Worm (Caenorhabditis elegans) whole organism, midembryonic: ENCODE results near the gene R02E12.5.

ENCODE experiments used
- T22C8.4 ChIP-seq: fragments of 200-800 bp; sonication (Bioruptor generic); IDR thresholded peaks from 2 replicates; pipeline ENCODE4 v1.3.6; 2022; ENCODE audit warnings: missing genetic modification characterization, missing compliant biosample characterization
- tab-1 ChIP-seq: fragments of 200-800 bp; sonication (Bioruptor generic); IDR thresholded peaks from 2 replicates; pipeline ENCODE4 v1.3.6; 2022; ENCODE audit warnings: missing genetic modification characterization, missing compliant biosample characterization

DNA sequence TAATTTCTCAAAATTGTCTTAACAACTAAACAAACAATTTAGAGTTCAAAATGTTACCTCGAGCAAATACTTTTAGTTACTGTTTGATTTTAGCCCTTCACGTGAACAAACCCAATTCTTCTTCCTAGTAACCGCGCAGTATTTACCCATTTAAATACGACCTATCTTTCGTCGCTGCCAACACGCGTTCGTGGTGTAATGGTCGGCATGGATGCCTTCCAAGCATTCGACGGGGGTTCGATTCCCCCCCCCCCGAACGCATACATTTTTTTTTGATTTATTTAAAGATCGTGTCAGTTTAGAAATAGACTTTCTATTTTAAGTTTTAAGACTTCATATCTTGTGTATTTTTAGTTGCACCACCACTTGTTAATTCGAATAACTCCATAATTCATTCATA is 2.7 kb upstream of the R02E12.5 start:
- TF ChIP-seq T22C8.4 (GFP tag; lab: Robert Waterston, UW) (peak; percentile 75), tab-1 (GFP tag; lab: Robert Waterston, UW) (peak; percentile 86)
